Worm (Caenorhabditis elegans) whole organism, mixed stage, embryonic: Measurements from ENCODE around the gene C25F9.6.

ENCODE experiments used
- ceh-43 ChIP-seq: fragments of 200-800 bp; sonication (Bioruptor generic); optimal IDR thresholded peaks from 2 replicates; lab custom pipeline; 2018; ENCODE audit warnings: mild to moderate bottlenecking, missing genetic modification characterization, moderate library complexity, missing compliant biosample characterization
- elt-1 ChIP-seq: sonication (generic microtip); optimal IDR thresholded peaks from 2 replicates; lab custom pipeline; 2017; ENCODE audit warnings: missing genetic modification characterization, mild to moderate bottlenecking, missing compliant biosample characterization, antibody characterized with exemption, moderate library complexity, borderline replicate concordance; ENCODE audit not compliant: insufficient read depth
- lsy-2 ChIP-seq: fragments of 150-350 bp; optimal IDR thresholded peaks from 2 replicates; lab custom pipeline; 2014; ENCODE audit warnings: missing biosample characterization, missing genetic modification characterization
- nhr-237 ChIP-seq: fragments of 150-350 bp; optimal IDR thresholded peaks from 2 replicates; lab custom pipeline; 2014; ENCODE audit warnings: missing biosample characterization, missing genetic modification characterization
- tbx-8 ChIP-seq: fragments of 200-800 bp; sonication (Bioruptor generic); optimal IDR thresholded peaks from 2 replicates; lab custom pipeline; 2018; ENCODE audit warnings: mild to moderate bottlenecking, missing genetic modification characterization, moderate library complexity, missing compliant biosample characterization
- unc-62 ChIP-seq: fragments of 150-350 bp; optimal IDR thresholded peaks from 2 replicates; lab custom pipeline; 2014; ENCODE audit warnings: missing biosample characterization, missing genetic modification reagents, missing genetic modification characterization

ce11 chrV:19356717-19357116 lies 48.4 kb downstream of the C25F9.6 start:
- no peak for TF ChIP-seq elt-1 (tag; lab: Kevin White, UChicago)
- no peak for TF ChIP-seq nhr-237 (tag; lab: Kevin White, UChicago)
- no peak for TF ChIP-seq lsy-2 (tag; lab: Kevin White, UChicago)
- TF ChIP-seq tbx-8 (GFP tag; lab: Kevin White, UChicago) = no peak
- TF ChIP-seq unc-62 (GFP tag; lab: Kevin White, UChicago) = no peak
- TF ChIP-seq ceh-43 = peak; percentile 66
